Worm (Caenorhabditis elegans) whole organism, L1 larva: Measurements from ENCODE around the gene erp-44.3.
A peak's percentile ranks its signal among the peaks of the same experiment; 100 is the strongest.

Source experiments
- blmp-1 ChIP-seq: fragments of 150-350 bp; optimal IDR thresholded peaks from 2 replicates; lab custom pipeline; 2014; ENCODE audit warnings: missing biosample characterization, missing genetic modification characterization
- dpl-1 ChIP-seq, 3 experiments: fragments of 150-350 bp in 2 of 3; sonication (generic microtip) in 1 of 3; optimal IDR thresholded peaks; 2 replicates each; lab custom pipeline; 2014 to 2017; ENCODE audit warnings: missing biosample characterization in 3 of 3, missing genetic modification characterization in 3 of 3, missing genetic modification reagents in 3 of 3
- efl-1 ChIP-seq, 4 experiments: fragments of 150-350 bp; optimal IDR thresholded peaks in 3 of 4; peaks in 1 of 4; 1 replicate in 1 of 4; 2 replicates in 3 of 4; lab custom pipeline; 2014; ENCODE audit warnings: missing biosample characterization in 2 of 4, missing genetic modification characterization in 2 of 4, missing genetic modification reagents in 2 of 4
- efl-3 ChIP-seq: fragments of 200-800 bp; sonication (Bioruptor generic); optimal IDR thresholded peaks from 2 replicates; lab custom pipeline; 2018; ENCODE audit warnings: mild to moderate bottlenecking, missing genetic modification characterization, missing compliant biosample characterization
- egl-13 ChIP-seq: sonication (generic microtip); optimal IDR thresholded peaks from 2 replicates; lab custom pipeline; 2016; ENCODE audit warnings: missing genotype, missing genetic modification reagents, missing genetic modification characterization, missing compliant biosample characterization
- egl-27 ChIP-seq, 2 experiments: fragments of 150-350 bp in 1 of 2; sonication (generic microtip); optimal IDR thresholded peaks; 3 replicates each; lab custom pipeline; 2017 to 2018; ENCODE audit warnings: missing biosample characterization in 2 of 2, missing genetic modification characterization in 2 of 2, missing genetic modification reagents in 2 of 2
- elt-2 ChIP-seq: sonication (generic microtip); optimal IDR thresholded peaks from 2 replicates; lab custom pipeline; 2016; ENCODE audit warnings: missing genetic modification characterization, mild to moderate bottlenecking, inconsistent platforms, missing compliant biosample characterization, missing genetic modification reagents
- elt-3 ChIP-seq, 6 experiments: fragments of 150-350 bp in 1 of 6; sonication (generic microtip); optimal IDR thresholded peaks; 2 replicates each; lab custom pipeline; 2017 to 2018; ENCODE audit warnings: missing biosample characterization in 6 of 6, missing genetic modification characterization in 6 of 6, inconsistent platforms in 1 of 6
- hpl-2 ChIP-seq: fragments of 150-350 bp; optimal IDR thresholded peaks from 2 replicates; lab custom pipeline; 2014; ENCODE audit warnings: missing biosample characterization, missing genetic modification reagents, missing genetic modification characterization
- isw-1 ChIP-seq: fragments of 200-800 bp; sonication (Bioruptor generic); IDR thresholded peaks from 2 replicates; pipeline ENCODE4 v1.3.6; 2022; ENCODE audit warnings: missing genetic modification characterization, missing compliant biosample characterization
- lin-13 ChIP-seq: fragments of 150-350 bp; optimal IDR thresholded peaks from 2 replicates; lab custom pipeline; 2014; ENCODE audit warnings: missing biosample characterization, missing genetic modification reagents, missing genetic modification characterization
- lin-14 ChIP-seq: fragments of 200-800 bp; sonication (Bioruptor generic); optimal IDR thresholded peaks from 2 replicates; lab custom pipeline; 2018; ENCODE audit warnings: mild to moderate bottlenecking, missing genetic modification characterization, moderate library complexity, missing compliant biosample characterization
- lir-3 ChIP-seq: sonication (generic microtip); optimal IDR thresholded peaks from 2 replicates; lab custom pipeline; 2016; ENCODE audit warnings: mild to moderate bottlenecking, missing genetic modification characterization, moderate library complexity, missing compliant biosample characterization; ENCODE audit not compliant: poor library complexity
- lsy-2 ChIP-seq, 2 experiments: fragments of 150-350 bp; optimal IDR thresholded peaks; 2 replicates each; lab custom pipeline; 2014; ENCODE audit warnings: missing biosample characterization in 2 of 2, missing genetic modification characterization in 2 of 2
- mdl-1 ChIP-seq, 2 experiments: fragments of 150-350 bp; optimal IDR thresholded peaks; 2 replicates each; lab custom pipeline; 2014 to 2017; ENCODE audit warnings: missing biosample characterization in 2 of 2, missing genetic modification characterization in 2 of 2, inconsistent platforms in 1 of 2
- mep-1 ChIP-seq: fragments of 150-350 bp; optimal IDR thresholded peaks from 2 replicates; lab custom pipeline; 2014; ENCODE audit warnings: missing biosample characterization, missing genetic modification characterization
- nhr-19 ChIP-seq: fragments of 200-800 bp; sonication (Bioruptor generic); conservative IDR thresholded peaks from 2 replicates; pipeline ENCODE4 v1.3.6; 2022; ENCODE audit warnings: missing genetic modification characterization, missing compliant biosample characterization
- nhr-20 ChIP-seq: sonication (generic microtip); optimal IDR thresholded peaks from 2 replicates; lab custom pipeline; 2016; ENCODE audit warnings: mild to moderate bottlenecking, missing genetic modification characterization, missing compliant biosample characterization
- nhr-28 ChIP-seq: fragments of 150-350 bp; optimal IDR thresholded peaks from 2 replicates; lab custom pipeline; 2014; ENCODE audit warnings: missing biosample characterization, missing genetic modification characterization
- nhr-77 ChIP-seq: fragments of 150-350 bp; optimal IDR thresholded peaks from 2 replicates; lab custom pipeline; 2014; ENCODE audit warnings: missing biosample characterization, missing genetic modification characterization
- nhr-85 ChIP-seq: sonication (generic microtip); peaks from one replicate; lab custom pipeline; 2016; ENCODE audit warnings: missing genetic modification characterization, inconsistent platforms, missing compliant biosample characterization
- skn-1 ChIP-seq: fragments of 150-350 bp; optimal IDR thresholded peaks from 2 replicates; lab custom pipeline; 2014; ENCODE audit warnings: missing biosample characterization, missing genetic modification characterization
- snu-23 ChIP-seq: sonication (generic microtip); optimal IDR thresholded peaks from 2 replicates; lab custom pipeline; 2016; ENCODE audit warnings: missing genetic modification characterization, missing compliant biosample characterization
- tbx-2 ChIP-seq: sonication (generic microtip); optimal IDR thresholded peaks from 2 replicates; lab custom pipeline; 2016; ENCODE audit warnings: missing genetic modification characterization, missing compliant biosample characterization
- unc-30 ChIP-seq: sonication (generic microtip); optimal IDR thresholded peaks from 2 replicates; lab custom pipeline; 2017; ENCODE audit warnings: missing biosample characterization, missing genetic modification characterization
- zip-4 ChIP-seq: fragments of 200-800 bp; sonication (Bioruptor generic); optimal IDR thresholded peaks from 2 replicates; lab custom pipeline; 2018; ENCODE audit warnings: mild to moderate bottlenecking, missing genetic modification characterization, moderate library complexity, missing compliant biosample characterization

Gene erp-44.3

DNA sequence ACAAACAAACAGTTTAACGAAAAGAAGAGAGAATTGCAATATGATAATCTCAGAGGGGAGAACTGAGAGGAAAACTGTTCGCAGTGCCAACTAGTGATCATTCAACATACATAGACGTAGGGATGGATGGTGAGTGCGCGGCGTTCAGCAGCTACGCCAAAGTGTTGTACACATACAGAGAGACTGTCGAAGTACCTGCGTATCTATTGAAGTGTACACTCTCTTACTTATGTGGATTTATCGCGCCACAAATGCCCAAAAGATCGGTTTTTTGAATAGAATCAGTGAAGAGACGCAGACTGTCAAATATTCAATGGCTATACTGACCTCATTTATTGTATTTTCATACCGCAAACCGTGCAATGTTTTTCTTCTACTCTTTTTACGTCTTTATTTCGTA lies 47.8 kb downstream of the erp-44.3 start:
- peak; percentile 67 for TF ChIP-seq blmp-1 (tag; lab: Kevin White, UChicago)
- TF ChIP-seq efl-1 (optimal IDR thresholded peaks at IDR 0.05; lab: Kevin White, UChicago) = no peak
- TF ChIP-seq efl-1 (GFP tag; optimal IDR thresholded peaks at IDR 0.05 in 1 of 2; lab: Kevin White, UChicago) = peak in 1 of 2 experiments; percentile 50
- peak in 2 of 6 experiments; percentile 11 to 48 for TF ChIP-seq elt-3 (tag; optimal IDR thresholded peaks at IDR 0.05; lab: Kevin White, UChicago)
- no peak for TF ChIP-seq isw-1 (GFP tag; lab: Robert Waterston, UW)
- TF ChIP-seq egl-13 (tag; lab: Kevin White, UChicago) = no peak
- no peak for TF ChIP-seq egl-27 (tag; optimal IDR thresholded peaks at IDR 0.05; lab: Kevin White, UChicago)
- TF ChIP-seq lin-14 (GFP tag; lab: Kevin White, UChicago) = peak; percentile 69
- TF ChIP-seq lin-13 (GFP tag; lab: Kevin White, UChicago) = no peak
- TF ChIP-seq snu-23 (GFP tag; lab: Kevin White, UChicago) = peak; percentile 36
- TF ChIP-seq tbx-2 = no peak
- peak; percentile 10 for TF ChIP-seq skn-1
- TF ChIP-seq nhr-85 (tag; lab: Kevin White, UChicago) = peak; percentile 64
- TF ChIP-seq nhr-77 (tag; lab: Kevin White, UChicago) = peak; percentile 50
- TF ChIP-seq nhr-20 (tag; lab: Kevin White, UChicago) = peak; percentile 19
- peak; percentile 31 for TF ChIP-seq mep-1
- peak in 1 of 2 experiments; percentile 14 for TF ChIP-seq lsy-2 (tag; optimal IDR thresholded peaks at IDR 0.05; lab: Kevin White, UChicago)
- TF ChIP-seq hpl-2 (GFP tag; lab: Kevin White, UChicago) = no peak
- no peak for TF ChIP-seq unc-30 (tag; lab: Kevin White, UChicago)

DNA sequence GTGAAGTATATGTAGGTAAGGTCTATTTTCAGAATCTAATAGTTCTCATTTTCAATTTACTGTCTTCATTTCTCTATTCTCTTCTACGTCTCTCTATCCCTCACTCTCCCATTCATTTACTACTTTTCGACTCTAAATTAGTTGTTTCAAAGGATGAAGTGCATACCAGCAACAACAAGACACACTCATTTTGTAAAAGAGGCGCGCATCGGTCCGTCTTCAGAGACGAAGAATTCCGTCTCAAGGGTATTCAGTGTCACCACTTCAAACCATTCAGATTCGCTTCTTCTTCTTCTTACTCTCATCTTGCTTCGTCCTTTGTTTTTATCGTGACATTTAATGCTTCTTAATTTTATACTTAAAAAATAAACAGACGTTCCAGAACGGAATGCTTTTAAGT lies 48.9 kb downstream of the erp-44.3 start:
- peak; percentile 75 for TF ChIP-seq nhr-85 (tag; lab: Kevin White, UChicago)
- TF ChIP-seq lir-3 (tag; lab: Kevin White, UChicago) = no peak
- TF ChIP-seq blmp-1 (tag; lab: Kevin White, UChicago) = peak; percentile 7
- TF ChIP-seq lin-14 (GFP tag; lab: Kevin White, UChicago) = peak; percentile 51
- no peak for TF ChIP-seq nhr-19

DNA sequence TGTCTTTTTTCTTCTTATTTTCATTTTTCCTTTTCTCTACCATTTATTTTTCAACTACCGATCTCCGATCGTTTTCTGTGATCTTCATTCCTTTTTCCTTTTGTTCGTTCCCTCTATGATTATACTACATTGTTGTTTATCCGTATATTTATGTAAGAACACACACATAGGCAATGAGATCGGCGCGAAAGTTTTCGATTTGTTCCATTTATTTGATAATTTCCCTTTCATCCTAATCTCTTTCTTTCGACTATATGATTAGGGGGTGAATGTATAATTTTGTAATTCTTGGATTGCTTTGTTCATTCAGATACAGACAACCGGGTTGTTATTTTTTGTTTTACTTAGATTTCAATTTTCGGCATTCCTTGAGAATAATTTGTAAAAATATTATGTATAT lies 51.2 kb downstream of the erp-44.3 start:
- TF ChIP-seq efl-1 (optimal IDR thresholded peaks at IDR 0.05; lab: Kevin White, UChicago) = no peak
- peak in 1 of 2 experiments; percentile 18 for TF ChIP-seq efl-1 (GFP tag; optimal IDR thresholded peaks at IDR 0.05 in 1 of 2; lab: Kevin White, UChicago)
- no peak for TF ChIP-seq dpl-1 (GFP tag; optimal IDR thresholded peaks at IDR 0.05; lab: Kevin White, UChicago)
- TF ChIP-seq blmp-1 (tag; lab: Kevin White, UChicago) = peak; percentile 85

DNA sequence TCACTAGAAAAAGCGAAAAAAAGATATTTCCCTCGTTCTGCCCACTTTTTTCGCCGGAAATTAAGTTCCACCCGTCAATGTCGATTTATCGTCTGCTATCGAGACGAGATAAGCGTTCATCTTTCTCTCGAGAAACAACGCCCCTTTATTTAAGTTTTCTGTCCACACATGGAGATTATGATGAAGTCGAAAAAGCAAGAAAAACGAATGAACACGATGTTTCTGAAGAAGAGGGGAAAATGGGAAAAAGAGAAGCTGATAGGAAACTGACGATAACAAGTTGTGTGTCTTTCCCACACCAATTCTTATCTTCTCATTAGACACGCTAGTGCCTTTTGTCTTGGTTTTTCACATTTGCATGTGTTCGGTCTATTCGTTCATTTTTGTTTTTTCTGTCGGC lies 52.3 kb downstream of the erp-44.3 start:
- TF ChIP-seq lin-14 (GFP tag; lab: Kevin White, UChicago) = peak; percentile 45
- TF ChIP-seq skn-1 = no peak
- peak; percentile 13 for TF ChIP-seq elt-2 (tag; lab: Kevin White, UChicago)
- TF ChIP-seq blmp-1 (tag; lab: Kevin White, UChicago) = peak; percentile 83
- no peak for TF ChIP-seq nhr-28 (tag; lab: Kevin White, UChicago)
- TF ChIP-seq efl-3 = no peak
- no peak for TF ChIP-seq zip-4 (GFP tag; lab: Kevin White, UChicago)
- TF ChIP-seq mdl-1 (tag; optimal IDR thresholded peaks at IDR 0.05; lab: Kevin White, UChicago) = no peak
- TF ChIP-seq elt-3 (tag; optimal IDR thresholded peaks at IDR 0.05; lab: Kevin White, UChicago) = peak in 1 of 6 experiments; percentile 12
- TF ChIP-seq, all 84 proteins: peak for 4

DNA sequence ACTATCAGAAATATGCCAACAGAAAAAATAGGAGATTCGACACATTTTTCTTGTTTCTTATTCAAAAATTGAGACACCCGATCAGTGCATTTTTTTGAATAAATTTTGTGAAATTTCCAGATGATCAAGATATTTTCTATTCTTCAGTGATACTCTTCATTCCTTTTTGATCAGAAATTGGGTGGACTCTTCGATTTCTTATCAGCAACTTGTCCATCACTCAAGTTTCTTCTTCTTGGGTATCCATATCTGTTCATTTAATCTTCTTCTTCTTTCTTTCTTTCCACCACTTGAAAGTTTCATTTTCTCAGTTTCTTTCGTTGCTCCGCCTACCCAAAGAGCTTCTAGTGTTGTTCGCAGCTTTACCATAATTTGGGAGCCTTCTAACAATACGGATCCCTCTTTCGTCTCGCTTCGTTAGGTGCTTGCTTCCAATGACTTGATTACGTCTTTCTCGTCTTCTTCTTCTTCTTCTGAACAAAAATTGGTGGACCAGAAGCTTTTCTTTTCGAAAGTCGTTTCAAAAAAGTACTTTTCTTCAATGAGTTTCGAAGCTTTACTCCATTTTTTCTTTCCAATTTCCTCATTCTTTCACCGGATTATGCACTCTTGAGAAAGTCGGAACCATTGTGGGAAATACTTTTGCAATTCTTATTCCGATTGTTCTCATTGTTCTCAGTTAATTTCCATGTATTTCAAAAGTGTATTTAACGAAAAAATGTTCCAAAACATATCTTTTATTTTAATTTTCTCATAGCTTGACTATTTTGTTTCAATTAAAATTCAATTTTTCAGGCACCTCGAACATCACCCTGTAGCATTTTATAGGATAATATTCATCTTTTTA lies 53.5 kb downstream of the erp-44.3 start, which contains the start of gene pct-1:
pct-1 (plus strand) TSS at position 797 of the 847 bp plus-strand sequence.
- TF ChIP-seq lir-3 (tag; lab: Kevin White, UChicago) = no peak
- TF ChIP-seq lin-14 (GFP tag; lab: Kevin White, UChicago) = peak; percentile 33
- TF ChIP-seq nhr-85 (tag; lab: Kevin White, UChicago) = peak; percentile 63
